Worm (Caenorhabditis elegans): ENCODE results near the gene tag-124.

Gene tag-124

ce11 chrII:9604685-9605084 is 13.6 kb downstream of the tag-124 start:
- TF ChIP-seq nhr-28 (tag; optimal IDR thresholded peaks at IDR 0.05) (peak; percentile 40), hlh-30 (tag; optimal IDR thresholded peaks at IDR 0.05; ENCODE audit: insufficient read depth) (peak; percentile 25), lin-1 (GFP tag; IDR thresholded peaks at IDR 0.05) (no peak), ama-1 (optimal IDR thresholded peaks at IDR 0.05) (no peak), pqm-1 (tag; optimal IDR thresholded peaks at IDR 0.05) (peak; percentile 37), lsy-2 (tag; optimal IDR thresholded peaks at IDR 0.05) (peak in 1 of 2 experiments; percentile 4), daf-16 (GFP tag; optimal IDR thresholded peaks at IDR 0.05) (no peak), daf-16 (tag; optimal IDR thresholded peaks at IDR 0.05) (peak; percentile 47), dmd-6 (GFP tag; IDR thresholded peaks at IDR 0.05) (peak; percentile 52; the same call in 1 of the 2 replicates), nhr-77 (tag; optimal IDR thresholded peaks at IDR 0.05) (peak; percentile 15)

ce11 chrII:9605336-9605735 is 14.2 kb downstream of the tag-124 start, which contains the start of gene nhr-19:
nhr-19 (minus strand) TSS chrII:9605526.
- peak; percentile 33 for TF ChIP-seq mxl-3 (GFP tag; optimal IDR thresholded peaks at IDR 0.05)
- TF ChIP-seq zfp-3 (GFP tag; conservative IDR thresholded peaks at IDR 0.05) = no peak
- no peak for TF ChIP-seq zfp-2 (tag; optimal IDR thresholded peaks at IDR 0.05)
- no peak for TF ChIP-seq ctbp-1 (GFP tag; IDR thresholded peaks at IDR 0.05)
- no peak for TF ChIP-seq daf-16 (GFP tag; optimal IDR thresholded peaks at IDR 0.05)
- TF ChIP-seq daf-16 (tag; optimal IDR thresholded peaks at IDR 0.05) = peak; percentile 63
- no peak for TF ChIP-seq ceh-28 (tag; optimal IDR thresholded peaks at IDR 0.05)
- no peak for TF ChIP-seq saeg-2 (GFP tag; IDR thresholded peaks at IDR 0.05)
- TF ChIP-seq mes-2 (tag; optimal IDR thresholded peaks at IDR 0.05; ENCODE audit: poor library complexity, severe bottlenecking) = no peak
- no peak for TF ChIP-seq lin-29 (GFP tag; IDR thresholded peaks at IDR 0.05)
- no peak for TF ChIP-seq Y105C5A.15 (GFP tag; IDR thresholded peaks at IDR 0.05)
- TF ChIP-seq nhr-28 (tag; optimal IDR thresholded peaks at IDR 0.05) = peak; percentile 23
- TF ChIP-seq madf-5 (GFP tag; IDR thresholded peaks at IDR 0.05) = no peak
- TF ChIP-seq attf-4 (tag; optimal IDR thresholded peaks at IDR 0.05) = no peak
- no peak for TF ChIP-seq T26A8.4 (GFP tag; IDR thresholded peaks at IDR 0.05)
- TF ChIP-seq ZK337.2 (GFP tag; IDR thresholded peaks at IDR 0.05) = no peak
- TF ChIP-seq dmd-8 (GFP tag; IDR thresholded peaks at IDR 0.05) = no peak
- no peak for TF ChIP-seq ztf-11 (tag; optimal IDR thresholded peaks at IDR 0.05)
- TF ChIP-seq dmd-9 (GFP tag; IDR thresholded peaks at IDR 0.05) = no peak
- TF ChIP-seq aha-1 (tag) = peak; percentile 72
- no peak for TF ChIP-seq ceh-82 (tag; optimal IDR thresholded peaks at IDR 0.05)
- TF ChIP-seq arid-1 (GFP tag; conservative IDR thresholded peaks at IDR 0.05) = no peak
- no peak for TF ChIP-seq lin-15B (tag; optimal IDR thresholded peaks at IDR 0.05)
- no peak for TF ChIP-seq nhr-111 (GFP tag; optimal IDR thresholded peaks at IDR 0.05)
- no peak for TF ChIP-seq fos-1 (tag; optimal IDR thresholded peaks at IDR 0.05)
- peak in 1 of 2 experiments; percentile 88 for TF ChIP-seq unc-62 (GFP tag; optimal IDR thresholded peaks at IDR 0.05 in 1 of 2)
- no peak for TF ChIP-seq unc-62 (tag; optimal IDR thresholded peaks at IDR 0.05)
- TF ChIP-seq ztf-7 (tag; optimal IDR thresholded peaks at IDR 0.05) = no peak
- TF ChIP-seq dve-1 (tag; optimal IDR thresholded peaks at IDR 0.05; ENCODE audit: insufficient read depth) = no peak
- peak; percentile 74 for TF ChIP-seq nhr-11 (tag; optimal IDR thresholded peaks at IDR 0.05)

- no peak for TF ChIP-seq ceh-44 (GFP tag; IDR thresholded peaks at IDR 0.05)
- TF ChIP-seq ZK337.2 (GFP tag; IDR thresholded peaks at IDR 0.05) = no peak
- no peak for TF ChIP-seq R02D3.7 (tag; optimal IDR thresholded peaks at IDR 0.05)
- TF ChIP-seq zag-1 (tag; optimal IDR thresholded peaks at IDR 0.05) = no peak
- TF ChIP-seq nhr-28 (tag; optimal IDR thresholded peaks at IDR 0.05) = peak; percentile 61
- TF ChIP-seq zfp-2 (tag; optimal IDR thresholded peaks at IDR 0.05) = no peak
- TF ChIP-seq rbr-2 (tag; optimal IDR thresholded peaks at IDR 0.05) = no peak
- TF ChIP-seq aly-2 (tag; optimal IDR thresholded peaks at IDR 0.05) = no peak
- TF ChIP-seq unc-62 (GFP tag; optimal IDR thresholded peaks at IDR 0.05 in 1 of 2) = peak in 1 of 2 experiments; percentile 8
- no peak for TF ChIP-seq unc-62 (tag; optimal IDR thresholded peaks at IDR 0.05)
- peak; percentile 45 for TF ChIP-seq hlh-30 (tag; optimal IDR thresholded peaks at IDR 0.05; ENCODE audit: insufficient read depth)
- TF ChIP-seq fos-1 (tag; optimal IDR thresholded peaks at IDR 0.05) = no peak
- no peak for TF ChIP-seq Y5F2A.4 (GFP tag; optimal IDR thresholded peaks at IDR 0.05)
- 0 out of 2 replicates have a peak, but pooled peaks have one; percentile 30 for TF ChIP-seq ctbp-1 (GFP tag; IDR thresholded peaks at IDR 0.05)
- TF ChIP-seq madf-5 (GFP tag; IDR thresholded peaks at IDR 0.05) = no peak
- TF ChIP-seq aha-1 (tag) = no peak
- no peak for TF ChIP-seq F44E2.7 (GFP tag; IDR thresholded peaks at IDR 0.05)
- no peak for TF ChIP-seq nhr-42 (GFP tag; IDR thresholded peaks at IDR 0.05)
- peak; percentile 44 for TF ChIP-seq mxl-3 (GFP tag; optimal IDR thresholded peaks at IDR 0.05)
- TF ChIP-seq pha-4 (GFP tag; IDR thresholded peaks at IDR 0.05) = no peak
- TF ChIP-seq pha-4 (tag; optimal IDR thresholded peaks at IDR 0.05) = no peak
- TF ChIP-seq mdl-1 (tag; optimal IDR thresholded peaks at IDR 0.05) = peak in 1 of 2 experiments; percentile 59
- TF ChIP-seq nhr-11 (tag; optimal IDR thresholded peaks at IDR 0.05) = peak; percentile 42
- TF ChIP-seq spr-1 (tag; optimal IDR thresholded peaks at IDR 0.05) = no peak
Observed at ce11 chrII:9605954-9606353, 14.9 kb downstream of the tag-124 start.

Data from whole organism, L4 larva.